Worm (Caenorhabditis elegans) whole organism, midembryonic: ENCODE results near the gene unc-18.

Experiments used
- cog-1 ChIP-seq: sonication (generic microtip); optimal IDR thresholded peaks from 2 replicates; lab custom pipeline; 2016; ENCODE audit warnings: missing genetic modification characterization, missing compliant biosample characterization
- flt-1 ChIP-seq: fragments of 200-800 bp; sonication (Bioruptor generic); IDR thresholded peaks from 2 replicates; pipeline ENCODE4 v1.3.6; 2022; ENCODE audit warnings: missing genetic modification characterization, missing compliant biosample characterization
- klf-2 ChIP-seq: fragments of 200-800 bp; sonication (Bioruptor generic); conservative IDR thresholded peaks from 2 replicates; pipeline ENCODE4 v1.3.6; 2022; ENCODE audit warnings: missing genetic modification reagents, missing genetic modification characterization, missing compliant biosample characterization

DNA sequence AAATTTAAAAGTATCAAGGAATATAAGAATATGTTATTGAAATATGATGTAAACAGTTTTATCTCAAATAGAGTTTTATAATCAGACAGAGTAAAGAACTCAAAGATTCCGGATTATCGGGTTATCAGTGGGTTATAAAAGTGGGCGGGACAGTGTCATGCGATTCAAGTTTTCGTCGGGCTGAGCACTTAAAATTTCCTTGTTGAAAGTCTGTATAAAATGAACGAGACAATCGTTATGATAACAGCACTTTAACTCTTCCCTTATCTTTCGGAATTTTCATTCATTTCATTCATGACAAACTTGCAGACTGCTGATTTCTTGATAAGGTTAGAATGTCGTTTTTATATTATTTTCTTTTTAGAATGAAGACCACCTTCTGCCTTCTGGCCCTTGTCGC is 42.9 kb downstream of the unc-18 start, which contains the start of gene spp-14:
- no peak for TF ChIP-seq klf-2 (GFP tag; lab: Robert Waterston, UW)
- TF ChIP-seq flt-1 (GFP tag; lab: Robert Waterston, UW), result no peak
- TF ChIP-seq cog-1 (tag; lab: Kevin White, UChicago), result no peak
